Worm (Caenorhabditis elegans) whole organism, late embryonic: Measurements from ENCODE around the gene mfsd-8.

Experiments used
- ama-1 ChIP-seq: fragments of 150-350 bp; optimal IDR thresholded peaks from 2 replicates; lab custom pipeline; 2014
- ceh-14 ChIP-seq: sonication (generic microtip); optimal IDR thresholded peaks from 2 replicates; lab custom pipeline; 2016; ENCODE audit warnings: missing genotype, missing genetic modification characterization, missing compliant biosample characterization
- fkh-10 ChIP-seq: fragments of 150-350 bp; optimal IDR thresholded peaks from 2 replicates; lab custom pipeline; 2014; ENCODE audit warnings: missing biosample characterization, missing genetic modification reagents, missing genetic modification characterization
- hlh-15 ChIP-seq: sonication (generic microtip); optimal IDR thresholded peaks from 2 replicates; lab custom pipeline; 2016; ENCODE audit warnings: missing genetic modification characterization, missing compliant biosample characterization
- sox-4 ChIP-seq: sonication (generic microtip); optimal IDR thresholded peaks from 2 replicates; lab custom pipeline; 2017; ENCODE audit warnings: mild to moderate bottlenecking, missing genetic modification characterization, inconsistent platforms, missing compliant biosample characterization
- unc-3 ChIP-seq, 2 experiments: fragments of 200-800 bp in 1 of 2; sonication (Bioruptor generic) in 1 of 2; sonication (generic microtip) in 1 of 2; conservative IDR thresholded peaks in 1 of 2; optimal IDR thresholded peaks in 1 of 2; 2 replicates each; pipeline versions ENCODE4 v1.3.6 to Lab custom; 2016 to 2022; ENCODE audit warnings: missing compliant biosample characterization in 2 of 2, missing genetic modification characterization in 2 of 2, missing genetic modification reagents in 1 of 2

DNA sequence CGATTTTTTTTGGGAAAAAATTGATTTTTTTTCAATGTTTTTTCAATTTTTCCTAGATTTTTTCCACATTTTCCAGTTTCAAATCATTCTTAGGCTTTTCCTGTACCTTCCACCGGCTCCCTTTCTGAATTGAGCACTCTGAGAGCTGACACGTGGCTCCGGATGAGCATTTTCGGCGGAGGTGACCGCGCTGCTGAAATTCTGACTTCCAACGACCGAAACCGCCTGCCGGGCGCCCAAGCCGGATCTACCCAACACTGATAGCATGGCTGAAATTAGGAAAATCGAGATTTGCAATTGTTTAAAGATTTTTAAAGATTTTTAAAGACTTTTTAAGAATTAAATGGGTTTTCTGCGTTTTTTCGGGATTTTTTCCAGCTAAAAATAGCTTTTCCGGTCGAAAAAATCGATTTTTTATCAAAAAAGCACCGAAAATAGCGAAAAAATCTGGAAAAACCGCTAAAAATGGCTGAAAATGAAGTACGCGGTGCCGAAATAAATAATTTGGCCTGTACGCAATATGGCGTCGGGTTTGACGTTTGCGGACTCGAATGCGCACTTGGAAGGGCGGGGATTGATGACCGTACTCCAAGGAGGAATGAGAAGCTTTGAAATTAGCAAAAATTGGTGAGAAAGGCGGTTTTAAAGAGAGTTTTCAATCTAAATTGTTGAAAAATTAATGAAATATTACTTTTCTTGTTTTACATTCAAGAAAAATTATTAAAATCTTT, 33.6 kb upstream of the mfsd-8 start, which contains the start of gene nduf-9:
- TF ChIP-seq hlh-15 (no peak), ama-1 (no peak), unc-3 (GFP tag; conservative IDR thresholded peaks at IDR 0.05; lab: Robert Waterston, UW) (no peak), unc-3 (tag; optimal IDR thresholded peaks at IDR 0.05; lab: Kevin White, UChicago) (no peak), sox-4 (tag; lab: Kevin White, UChicago) (no peak), ceh-14 (tag; lab: Kevin White, UChicago) (no peak), fkh-10 (GFP tag; lab: Kevin White, UChicago) (no peak)
